Worm (Caenorhabditis elegans) whole organism, young adult: ENCODE results near the gene C03G5.14.

Experiments
- B0035.1 ChIP-seq: sonication (generic microtip); optimal IDR thresholded peaks from 2 replicates; lab custom pipeline; 2016; ENCODE audit warnings: missing genetic modification characterization, mild to moderate bottlenecking, missing compliant biosample characterization, missing genotype, missing genetic modification reagents
- B0336.3 ChIP-seq: fragments of 200-800 bp; sonication (Bioruptor generic); IDR thresholded peaks from 2 replicates; pipeline ENCODE4 v1.3.6; 2022; ENCODE audit warnings: missing genetic modification characterization, missing compliant biosample characterization
- C06A6.2 ChIP-seq: fragments of 200-800 bp; sonication (Bioruptor generic); conservative IDR thresholded peaks from 2 replicates; pipeline ENCODE4 v1.3.6; 2022; ENCODE audit warnings: missing genetic modification characterization, missing compliant biosample characterization
- F10E7.11 ChIP-seq: sonication (generic microtip); optimal IDR thresholded peaks from 2 replicates; lab custom pipeline; 2017; ENCODE audit warnings: mild to moderate bottlenecking, missing genetic modification characterization, moderate library complexity, missing compliant biosample characterization
- F52B5.7 ChIP-seq: sonication (generic microtip); optimal IDR thresholded peaks from 2 replicates; lab custom pipeline; 2016; ENCODE audit warnings: mild to moderate bottlenecking, missing genetic modification characterization, missing compliant biosample characterization
- F57A8.1 ChIP-seq: fragments of 200-800 bp; sonication (Bioruptor generic); optimal IDR thresholded peaks from 2 replicates; lab custom pipeline; 2018; ENCODE audit warnings: mild to moderate bottlenecking, missing genetic modification characterization, moderate library complexity, missing compliant biosample characterization
- K11D2.4 ChIP-seq: fragments of 200-800 bp; sonication (Bioruptor generic); IDR thresholded peaks from 2 replicates; pipeline ENCODE4 v1.3.6; 2022; ENCODE audit warnings: missing genetic modification reagents, missing genetic modification characterization, missing compliant biosample characterization
- K12H6.12 ChIP-seq: fragments of 200-800 bp; sonication (Bioruptor generic); optimal IDR thresholded peaks from 2 replicates; lab custom pipeline; 2018; ENCODE audit warnings: mild to moderate bottlenecking, missing genetic modification characterization, missing compliant biosample characterization
- T07F8.4 ChIP-seq: sonication (generic microtip); optimal IDR thresholded peaks from 2 replicates; lab custom pipeline; 2016; ENCODE audit warnings: mild to moderate bottlenecking, missing genetic modification characterization, moderate library complexity, missing compliant biosample characterization
- Y56A3A.18 ChIP-seq: fragments of 200-800 bp; sonication (Bioruptor generic); IDR thresholded peaks from 2 replicates; pipeline ENCODE4 v1.3.6; 2022; ENCODE audit warnings: missing genetic modification reagents, missing genetic modification characterization, missing compliant biosample characterization
- Y67H2A.10 ChIP-seq: fragments of 200-800 bp; sonication (Bioruptor generic); conservative IDR thresholded peaks from 2 replicates; pipeline ENCODE4 v1.3.6; 2022; ENCODE audit warnings: missing genetic modification reagents, missing genetic modification characterization, missing compliant biosample characterization
- Y79H2A.3 ChIP-seq: fragments of 200-800 bp; sonication (Bioruptor generic); conservative IDR thresholded peaks from 2 replicates; pipeline ENCODE4 v1.3.6; 2022; ENCODE audit warnings: missing genetic modification reagents, missing genetic modification characterization, missing compliant biosample characterization
- aptf-3 ChIP-seq: fragments of 200-800 bp; sonication (Bioruptor generic); IDR thresholded peaks from 2 replicates; pipeline ENCODE4 v1.3.6; 2022; ENCODE audit warnings: missing genetic modification characterization, missing compliant biosample characterization
- cebp-1 ChIP-seq, 2 experiments: fragments of 200-800 bp in 1 of 2; sonication (Bioruptor generic) in 1 of 2; sonication (generic microtip) in 1 of 2; IDR thresholded peaks in 1 of 2; optimal IDR thresholded peaks in 1 of 2; 2 replicates each; pipeline versions ENCODE4 v1.3.6 to Lab custom; 2017 to 2022; ENCODE audit warnings: missing compliant biosample characterization in 2 of 2, missing genetic modification characterization in 2 of 2, mild to moderate bottlenecking in 1 of 2, missing genetic modification reagents in 1 of 2, moderate library complexity in 1 of 2
- ceh-27 ChIP-seq: fragments of 200-800 bp; sonication (Bioruptor generic); optimal IDR thresholded peaks from 2 replicates; lab custom pipeline; 2018; ENCODE audit warnings: mild to moderate bottlenecking, missing genetic modification characterization, moderate library complexity, missing compliant biosample characterization
- die-1 ChIP-seq: sonication (generic microtip); optimal IDR thresholded peaks from 2 replicates; lab custom pipeline; 2016; ENCODE audit warnings: missing genotype, mild to moderate bottlenecking, missing genetic modification characterization, missing compliant biosample characterization
- egl-18 ChIP-seq: fragments of 200-800 bp; sonication (Bioruptor generic); IDR thresholded peaks from 2 replicates; pipeline ENCODE4 v1.3.6; 2022; ENCODE audit warnings: missing genetic modification reagents, missing genetic modification characterization, missing compliant biosample characterization
- egl-44 ChIP-seq: fragments of 200-800 bp; sonication (Bioruptor generic); IDR thresholded peaks from 2 replicates; pipeline ENCODE4 v1.3.6; 2022; ENCODE audit warnings: missing genetic modification reagents, missing genetic modification characterization, missing compliant biosample characterization
- hrde-1 ChIP-seq: sonication (generic microtip); optimal IDR thresholded peaks from 2 replicates; lab custom pipeline; 2016; ENCODE audit warnings: missing genetic modification characterization, mild to moderate bottlenecking, missing compliant biosample characterization, moderate library complexity, missing genotype, missing genetic modification reagents, borderline replicate concordance
- lin-26 ChIP-seq: fragments of 200-800 bp; sonication (Bioruptor generic); IDR thresholded peaks from 2 replicates; pipeline ENCODE4 v1.3.6; 2022; ENCODE audit warnings: missing genetic modification reagents, missing genetic modification characterization, missing compliant biosample characterization
- lin-40 ChIP-seq: sonication (generic microtip); optimal IDR thresholded peaks from 2 replicates; lab custom pipeline; 2016; ENCODE audit warnings: missing genetic modification characterization, mild to moderate bottlenecking, missing compliant biosample characterization, missing genotype, missing genetic modification reagents
- mcd-1 ChIP-seq: fragments of 200-800 bp; sonication (Bioruptor generic); IDR thresholded peaks from 2 replicates; pipeline ENCODE4 v1.3.6; 2022; ENCODE audit warnings: missing genetic modification reagents, missing genetic modification characterization, missing compliant biosample characterization
- mel-28 ChIP-seq: sonication (generic microtip); optimal IDR thresholded peaks from 2 replicates; lab custom pipeline; 2016; ENCODE audit warnings: borderline replicate concordance, mild to moderate bottlenecking, missing genetic modification characterization, missing compliant biosample characterization
- nfyb-1 ChIP-seq: fragments of 200-800 bp; sonication (Bioruptor generic); IDR thresholded peaks from 2 replicates; pipeline ENCODE4 v1.3.6; 2022; ENCODE audit warnings: missing genetic modification reagents, missing genetic modification characterization, missing compliant biosample characterization
- nhr-80 ChIP-seq: sonication (generic microtip); optimal IDR thresholded peaks from 2 replicates; lab custom pipeline; 2016; ENCODE audit warnings: missing genetic modification characterization, missing compliant biosample characterization
- snpc-1.3 ChIP-seq: sonication (generic microtip); optimal IDR thresholded peaks from 2 replicates; lab custom pipeline; 2017; ENCODE audit warnings: missing genetic modification characterization, mild to moderate bottlenecking, missing compliant biosample characterization, antibody characterized with exemption, moderate library complexity, missing genotype, missing genetic modification reagents; ENCODE audit not compliant: insufficient read depth
- snpc-4 ChIP-seq, 5 experiments: fragments of 150-350 bp in 1 of 5; sonication (generic microtip) in 4 of 5; optimal IDR thresholded peaks; 2 replicates each; lab custom pipeline; 2014 to 2018; ENCODE audit warnings: missing genetic modification characterization in 5 of 5, missing biosample characterization in 3 of 5, antibody characterized with exemption in 2 of 5, mild to moderate bottlenecking in 2 of 5, missing compliant biosample characterization in 2 of 5, missing genotype in 2 of 5, moderate library complexity in 2 of 5, missing genetic modification reagents in 1 of 5
- sptf-2 ChIP-seq: fragments of 200-800 bp; sonication (Bioruptor generic); optimal IDR thresholded peaks from 2 replicates; lab custom pipeline; 2018; ENCODE audit warnings: mild to moderate bottlenecking, missing genetic modification characterization, missing compliant biosample characterization
- tlf-1 ChIP-seq: fragments of 200-800 bp; sonication (Bioruptor generic); optimal IDR thresholded peaks from 2 replicates; lab custom pipeline; 2018; ENCODE audit warnings: mild to moderate bottlenecking, missing genetic modification characterization, missing compliant biosample characterization
- zfh-2 ChIP-seq: fragments of 200-800 bp; sonication (Bioruptor generic); conservative IDR thresholded peaks from 2 replicates; pipeline ENCODE4 v1.3.6; 2022; ENCODE audit warnings: missing genetic modification reagents, missing genetic modification characterization, missing compliant biosample characterization
- zim-3 ChIP-seq: sonication (generic microtip); optimal IDR thresholded peaks from 2 replicates; lab custom pipeline; 2017; ENCODE audit warnings: mild to moderate bottlenecking, missing genetic modification characterization, moderate library complexity, missing compliant biosample characterization
- ztf-22 ChIP-seq: fragments of 200-800 bp; sonication (Bioruptor generic); optimal IDR thresholded peaks from 2 replicates; lab custom pipeline; 2018; ENCODE audit warnings: mild to moderate bottlenecking, missing genetic modification characterization, moderate library complexity, missing compliant biosample characterization

Gene C03G5.14

ce11 chrX:8550099-8550498 is 28.4 kb downstream of the C03G5.14 start (continued):
- TF ChIP-seq B0336.3 (GFP tag; lab: Robert Waterston, UW) (0 out of 2 replicates have a peak, but pooled peaks have one; percentile 25), Y67H2A.10 (GFP tag; lab: Robert Waterston, UW) (no peak)
- TF ChIP-seq, all 124 proteins: peak for 27

ce11 chrX:8551687-8552327 is 30.1 kb downstream of the C03G5.14 start, which contains the start of gene dhhc-14:
Gene dhhc-14, plus strand, starts transcription at chrX:8552277.
- TF ChIP-seq egl-18 (GFP tag; lab: Robert Waterston, UW) (0 out of 2 replicates have a peak, but pooled peaks have one; percentile 27), mcd-1 (GFP tag; lab: Robert Waterston, UW) (peak; percentile 84), B0035.1 (no peak), Y79H2A.3 (GFP tag; lab: Robert Waterston, UW) (no peak), nfyb-1 (GFP tag; lab: Robert Waterston, UW) (no peak), K12H6.12 (peak; percentile 10), ztf-22 (GFP tag; lab: Kevin White, UChicago) (no peak), die-1 (no peak), F57A8.1 (no peak), zim-3 (tag; lab: Kevin White, UChicago) (no peak), Y67H2A.10 (GFP tag; lab: Robert Waterston, UW) (no peak), lin-40 (tag; lab: Kevin White, UChicago) (no peak), lin-26 (GFP tag; lab: Robert Waterston, UW) (no peak), ceh-27 (no peak), T07F8.4 (tag; lab: Kevin White, UChicago) (no peak), nhr-80 (tag; lab: Kevin White, UChicago) (no peak), mel-28 (tag; lab: Kevin White, UChicago) (no peak), snpc-4 (GFP tag; optimal IDR thresholded peaks at IDR 0.05; lab: Kevin White, UChicago) (no peak), snpc-4 (tag; optimal IDR thresholded peaks at IDR 0.05; lab: Kevin White, UChicago) (no peak), cebp-1 (GFP tag; IDR thresholded peaks at IDR 0.05; lab: Robert Waterston, UW) (no peak), cebp-1 (tag; optimal IDR thresholded peaks at IDR 0.05; lab: Kevin White, UChicago) (peak; percentile 26), tlf-1 (no peak), sptf-2 (no peak), zfh-2 (GFP tag; lab: Robert Waterston, UW) (peak; percentile 51; the same call in 1 of the 2 replicates), F52B5.7 (tag; lab: Kevin White, UChicago) (no peak), snpc-1.3 (tag; lab: Kevin White, UChicago) (no peak), C06A6.2 (GFP tag; lab: Robert Waterston, UW) (no peak), K11D2.4 (GFP tag; lab: Robert Waterston, UW) (no peak), aptf-3 (GFP tag; lab: Robert Waterston, UW) (no peak), hrde-1 (tag; lab: Kevin White, UChicago) (no peak), Y56A3A.18 (GFP tag; lab: Robert Waterston, UW) (no peak)

- no peak for TF ChIP-seq C06A6.2 (GFP tag; lab: Robert Waterston, UW)
- TF ChIP-seq egl-44 (GFP tag; lab: Robert Waterston, UW) = no peak
- no peak for TF ChIP-seq nfyb-1 (GFP tag; lab: Robert Waterston, UW)
- no peak for TF ChIP-seq F10E7.11 (tag; lab: Kevin White, UChicago)
Observed at ce11 chrX:8554029-8554428, 32.3 kb downstream of the C03G5.14 start.
